Fruit fly (Drosophila melanogaster): ENCODE data around the gene bou.

Gene bou

DNA sequence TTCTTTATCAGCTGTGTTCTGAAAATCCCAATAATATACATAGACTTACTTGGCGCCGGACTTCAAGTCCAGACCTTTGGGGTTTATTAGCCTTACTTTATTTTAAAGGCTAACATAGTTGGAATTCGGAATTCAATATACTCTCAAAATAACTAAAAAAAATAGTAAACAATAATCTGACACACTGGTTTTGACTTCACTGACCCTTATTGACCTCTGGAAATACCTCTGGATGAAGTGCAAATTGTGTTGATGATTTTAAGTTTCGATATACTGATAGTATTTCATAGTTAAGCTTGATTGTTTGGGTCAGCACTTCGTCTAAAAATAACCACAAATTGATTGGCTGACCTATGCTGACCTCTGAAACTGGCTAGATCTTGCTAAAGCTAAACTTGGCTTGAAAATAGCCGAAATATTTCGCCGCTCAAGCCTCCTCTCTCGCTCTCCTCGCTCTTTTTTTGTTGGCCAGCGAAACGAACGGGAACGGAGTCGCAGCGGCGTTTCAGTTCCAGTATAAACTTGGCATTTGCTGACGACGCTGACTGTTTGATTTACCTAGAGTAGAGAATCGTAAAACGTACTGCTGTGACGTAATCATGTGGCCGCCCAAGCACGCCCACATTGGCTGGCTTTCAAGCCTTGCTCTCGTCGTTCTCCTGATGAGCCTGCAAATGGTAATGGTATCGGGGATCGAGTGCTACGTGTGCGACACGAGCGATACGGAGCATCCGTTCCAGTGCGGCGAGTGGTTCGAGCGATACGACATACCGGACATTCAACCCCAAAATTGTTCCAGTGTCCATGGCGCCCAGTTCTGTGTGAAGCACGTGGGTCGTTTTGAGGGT lies at the start of gene bou:
Gene bou, plus strand, starts transcription at position 507 of the 848 bp plus-strand sequence.
- TF ChIP-seq D1 (tag; optimal IDR thresholded peaks at IDR 0.05) (no peak), CG14655 (GFP tag; optimal IDR thresholded peaks at IDR 0.05) (peak; percentile 24), CG34367 (tag; optimal IDR thresholded peaks at IDR 0.05) (no peak), CG8159 (tag; optimal IDR thresholded peaks at IDR 0.05) (peak; percentile 10), gl (tag; optimal IDR thresholded peaks at IDR 0.05) (no peak)

DNA sequence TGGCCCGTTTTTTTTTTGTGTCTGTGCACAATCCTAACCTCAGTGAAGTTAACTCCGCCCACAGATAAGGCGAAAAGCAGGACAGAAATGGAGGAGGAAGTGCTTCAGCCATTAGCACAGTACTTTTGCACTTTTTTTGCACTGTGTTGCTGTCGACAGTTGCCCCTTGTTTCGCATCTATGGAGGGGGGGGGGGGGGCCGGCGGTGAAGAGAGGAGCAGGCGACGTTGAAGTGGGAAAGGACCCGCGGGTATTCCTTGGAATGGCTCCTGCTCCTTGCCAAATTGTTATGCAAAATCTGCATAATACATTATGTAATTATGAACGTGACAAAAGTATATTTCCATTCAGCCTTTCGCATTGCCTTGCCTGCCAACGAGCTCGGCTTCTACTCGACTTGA lies 49.4 kb upstream of the bou start:
- TF ChIP-seq CG32121 (GFP tag; IDR thresholded peaks at IDR 0.05) (0 out of 2 replicates have a peak, but pooled peaks have one; percentile 2), CG4496 (GFP tag; IDR thresholded peaks at IDR 0.05) (0 out of 3 replicates have a peak, but pooled peaks have one; percentile 19), CG34367 (tag; optimal IDR thresholded peaks at IDR 0.05) (no peak)

DNA sequence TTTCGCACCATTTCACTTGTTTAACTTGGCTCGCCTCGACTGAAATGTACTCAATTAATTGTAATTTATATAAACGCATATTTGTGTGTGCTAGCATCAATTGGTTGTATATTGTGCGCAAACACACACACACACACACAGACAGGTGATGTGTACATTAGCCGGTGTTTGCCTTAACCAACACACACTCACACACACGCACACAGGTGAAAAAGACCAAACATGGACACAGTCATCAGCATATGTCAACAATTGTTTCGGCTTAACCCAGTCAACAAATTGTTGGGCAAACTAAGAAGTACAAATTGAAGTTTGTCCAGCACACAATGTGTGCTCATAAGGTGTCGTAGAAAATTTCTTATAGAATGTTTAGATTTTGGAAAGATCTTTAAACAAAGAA lies 48.9 kb upstream of the bou start:
- no peak for TF ChIP-seq gl (tag; optimal IDR thresholded peaks at IDR 0.05)
- TF ChIP-seq CG15710 (tag; optimal IDR thresholded peaks at IDR 0.05) = no peak
- no peak for TF ChIP-seq CG14655 (GFP tag; optimal IDR thresholded peaks at IDR 0.05)
- TF ChIP-seq D1 (tag; optimal IDR thresholded peaks at IDR 0.05) = no peak
- TF ChIP-seq Pif1B (GFP tag; optimal IDR thresholded peaks at IDR 0.05) = no peak
- TF ChIP-seq Pif1A (GFP tag; optimal IDR thresholded peaks at IDR 0.05) = no peak

DNA sequence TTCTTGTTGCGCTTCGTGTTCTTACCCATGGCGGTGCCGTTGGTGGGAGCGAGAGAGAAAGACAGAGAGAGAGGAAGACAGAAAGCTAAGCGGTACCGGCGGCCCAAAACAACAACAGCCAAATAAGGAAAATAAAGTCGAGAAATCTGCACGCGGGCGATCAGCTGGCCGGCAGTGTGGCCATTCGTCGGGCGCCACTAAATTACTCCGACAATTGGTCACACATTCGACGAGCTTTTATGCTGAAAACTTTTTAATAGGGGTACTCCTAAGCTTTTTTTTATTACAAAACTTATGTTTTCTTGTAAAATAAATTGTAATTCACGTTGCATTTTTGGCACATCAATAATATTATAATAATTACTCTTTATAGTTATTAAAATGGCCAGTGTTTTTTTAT lies 17.7 kb upstream of the bou start, which contains the start of gene Setd3:
Gene Setd3, minus strand, starts transcription at position 187 of the 400 bp plus-strand sequence.
- TF ChIP-seq CG9948 (tag; optimal IDR thresholded peaks at IDR 0.05) (no peak), CG34367 (tag; optimal IDR thresholded peaks at IDR 0.05) (no peak), CG14655 (GFP tag; optimal IDR thresholded peaks at IDR 0.05) (no peak), CG13204 (GFP tag; optimal IDR thresholded peaks at IDR 0.05) (no peak), rn (GFP tag; IDR thresholded peaks at IDR 0.05) (no peak), Pif1A (GFP tag; optimal IDR thresholded peaks at IDR 0.05) (no peak), Pif1B (GFP tag; optimal IDR thresholded peaks at IDR 0.05) (no peak), CG17806 (tag; optimal IDR thresholded peaks at IDR 0.05) (no peak), D1 (tag; optimal IDR thresholded peaks at IDR 0.05) (no peak), CG32121 (GFP tag; IDR thresholded peaks at IDR 0.05) (no peak), CG15710 (tag; optimal IDR thresholded peaks at IDR 0.05) (no peak), Snoo (tag; optimal IDR thresholded peaks at IDR 0.05) (no peak), fd96Ca (GFP tag; IDR thresholded peaks at IDR 0.05) (no peak), gl (tag; optimal IDR thresholded peaks at IDR 0.05) (no peak), CG4496 (GFP tag; IDR thresholded peaks at IDR 0.05) (no peak), CG8301 (tag; optimal IDR thresholded peaks at IDR 0.05) (no peak), CG8159 (tag; optimal IDR thresholded peaks at IDR 0.05) (no peak)

DNA sequence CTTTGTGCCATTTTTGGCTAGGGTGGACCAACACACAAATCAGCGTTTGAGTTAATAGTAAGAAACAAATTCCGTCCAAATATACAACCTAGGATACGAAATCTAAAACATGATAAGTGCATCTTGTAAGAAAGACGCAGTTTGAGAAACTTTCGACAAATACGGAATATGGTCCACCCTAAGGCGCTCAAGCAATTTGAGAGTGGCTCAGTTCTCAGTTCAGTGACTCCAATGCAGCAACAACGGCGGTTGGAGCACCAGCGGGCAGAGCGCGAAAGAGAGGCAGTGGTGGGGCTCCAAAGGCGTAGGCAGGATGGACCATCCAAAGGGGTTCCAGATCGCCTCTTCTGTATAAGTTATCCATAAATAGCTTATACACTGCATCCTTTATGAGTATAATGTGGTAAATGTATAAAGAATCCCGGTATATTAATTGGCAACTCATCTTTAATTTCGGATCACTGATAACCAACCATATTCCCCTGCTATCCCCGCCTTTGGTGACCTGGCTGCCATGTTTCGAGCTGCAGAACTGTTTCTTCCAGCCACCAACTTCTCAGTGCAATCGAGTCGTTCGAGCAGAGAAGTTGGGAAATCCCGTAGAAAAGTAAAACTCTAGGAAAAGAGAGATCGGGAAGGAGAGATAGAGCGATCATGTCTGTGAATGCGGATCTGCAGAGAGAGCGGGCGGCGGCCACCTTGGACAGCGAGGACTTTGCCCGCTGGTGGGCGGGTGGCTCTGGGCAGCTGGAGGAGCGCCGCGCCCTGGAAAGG lies 16.7 kb upstream of the bou start, which contains the start of gene CG4586:
Gene CG4586, plus strand, starts transcription at position 555 of the 774 bp plus-strand sequence.
- TF ChIP-seq CG8301 (tag; optimal IDR thresholded peaks at IDR 0.05) (peak; percentile 99), Pif1A (GFP tag; optimal IDR thresholded peaks at IDR 0.05) (peak; percentile 99), CG14655 (GFP tag; optimal IDR thresholded peaks at IDR 0.05) (peak; percentile 98), Ets98B (GFP tag; IDR thresholded peaks at IDR 0.05) (peak; percentile 99), D1 (tag; optimal IDR thresholded peaks at IDR 0.05) (peak; percentile 97), Pif1B (GFP tag; optimal IDR thresholded peaks at IDR 0.05) (peak; percentile 100), CG34367 (tag; optimal IDR thresholded peaks at IDR 0.05) (peak; percentile 98), CG12605 (GFP tag; IDR thresholded peaks at IDR 0.05) (peak; percentile 100), rn (GFP tag; IDR thresholded peaks at IDR 0.05) (peak; percentile 91), CG13204 (GFP tag; optimal IDR thresholded peaks at IDR 0.05) (peak; percentile 95), gl (tag; optimal IDR thresholded peaks at IDR 0.05) (peak; percentile 98), EcR (GFP tag; optimal IDR thresholded peaks at IDR 0.05) (peak; percentile 99), CG32121 (GFP tag; IDR thresholded peaks at IDR 0.05) (peak; percentile 99), Snoo (tag; optimal IDR thresholded peaks at IDR 0.05) (peak; percentile 95), CG4496 (GFP tag; IDR thresholded peaks at IDR 0.05) (peak; percentile 99), CG8159 (tag; optimal IDR thresholded peaks at IDR 0.05) (peak; percentile 100), CG17806 (tag; optimal IDR thresholded peaks at IDR 0.05) (peak; percentile 99), CG15710 (tag; optimal IDR thresholded peaks at IDR 0.05) (peak; percentile 95), CG10348 (GFP tag; IDR thresholded peaks at IDR 0.05) (peak; percentile 75), CG9948 (tag; optimal IDR thresholded peaks at IDR 0.05) (peak; percentile 95), fd96Ca (GFP tag; IDR thresholded peaks at IDR 0.05) (peak; percentile 99)

DNA sequence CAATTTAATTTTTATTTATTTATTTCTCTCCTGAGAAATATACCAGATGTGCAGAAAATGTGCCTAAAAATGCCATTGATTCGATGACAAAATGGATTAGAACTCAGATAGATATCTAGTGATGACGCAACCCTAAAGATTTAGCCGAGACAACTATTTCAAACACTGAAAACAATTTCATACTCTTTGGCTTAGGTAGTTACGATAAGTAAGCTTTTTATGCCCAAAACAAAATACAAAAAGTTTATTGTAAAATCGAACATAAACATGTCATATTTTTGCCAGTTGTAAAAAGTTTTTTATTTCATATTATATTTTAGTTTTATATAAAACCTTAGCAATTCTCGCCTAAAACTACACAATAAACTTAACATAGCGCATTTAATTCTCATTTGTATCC lies 12.9 kb upstream of the bou start, which contains the start of gene CG3040:
Gene CG3040, minus strand, starts transcription at position 54 of the 400 bp plus-strand sequence.
- TF ChIP-seq rn (GFP tag; IDR thresholded peaks at IDR 0.05) (no peak), Pif1A (GFP tag; optimal IDR thresholded peaks at IDR 0.05) (no peak), CG4496 (GFP tag; IDR thresholded peaks at IDR 0.05) (peak; percentile 54), EcR (GFP tag; optimal IDR thresholded peaks at IDR 0.05) (no peak), CG17806 (tag; optimal IDR thresholded peaks at IDR 0.05) (peak; percentile 34), CG8159 (tag; optimal IDR thresholded peaks at IDR 0.05) (peak; percentile 18), Snoo (tag; optimal IDR thresholded peaks at IDR 0.05) (no peak), Ets98B (GFP tag; IDR thresholded peaks at IDR 0.05) (0 out of 2 replicates have a peak, but pooled peaks have one; percentile 28), Pif1B (GFP tag; optimal IDR thresholded peaks at IDR 0.05) (no peak), CG13204 (GFP tag; optimal IDR thresholded peaks at IDR 0.05) (no peak), CG14655 (GFP tag; optimal IDR thresholded peaks at IDR 0.05) (peak; percentile 12), CG9948 (tag; optimal IDR thresholded peaks at IDR 0.05) (peak; percentile 9), CG8301 (tag; optimal IDR thresholded peaks at IDR 0.05) (no peak), CG32121 (GFP tag; IDR thresholded peaks at IDR 0.05) (no peak), CG34367 (tag; optimal IDR thresholded peaks at IDR 0.05) (no peak), fd96Ca (GFP tag; IDR thresholded peaks at IDR 0.05) (no peak), CG10348 (GFP tag; IDR thresholded peaks at IDR 0.05) (no peak), D1 (tag; optimal IDR thresholded peaks at IDR 0.05) (peak; percentile 63), gl (tag; optimal IDR thresholded peaks at IDR 0.05) (no peak), CG15710 (tag; optimal IDR thresholded peaks at IDR 0.05) (peak; percentile 8), CG12605 (GFP tag; IDR thresholded peaks at IDR 0.05) (no peak)

All from whole organism, pupa.